Fruit fly (Drosophila melanogaster) whole organism, embryonic: ENCODE data around the gene Fur2.

Experiments
- BEAF-32 ChIP-seq: fragments of 200-800 bp; sonication (Bioruptor generic); optimal IDR thresholded peaks from 3 replicates; lab custom pipeline; 2017; ENCODE audit warnings: missing biosample characterization, missing genetic modification characterization, mild to moderate bottlenecking, moderate library complexity, missing genetic modification reagents
- CG11695 ChIP-seq: fragments of 200-800 bp; sonication (Bioruptor generic); IDR thresholded peaks from 3 replicates; pipeline ENCODE4 v1.3.6; 2022; ENCODE audit warnings: missing biosample characterization, missing genetic modification characterization
- CG12659 ChIP-seq: fragments of 200-800 bp; sonication (Bioruptor generic); optimal IDR thresholded peaks from 3 replicates; lab custom pipeline; 2017; ENCODE audit warnings: mild to moderate bottlenecking, missing biosample characterization, missing genetic modification reagents, missing genetic modification characterization
- CG13296 ChIP-seq: fragments of 200-800 bp; sonication (Bioruptor generic); optimal IDR thresholded peaks from 3 replicates; lab custom pipeline; 2018; ENCODE audit warnings: missing biosample characterization, mild to moderate bottlenecking, missing genetic modification characterization
- CG13775 ChIP-seq: fragments of 200-800 bp; sonication (Bioruptor generic); optimal IDR thresholded peaks from 3 replicates; lab custom pipeline; 2017; ENCODE audit warnings: missing biosample characterization, mild to moderate bottlenecking, missing genetic modification characterization
- CG15479 ChIP-seq: fragments of 200-800 bp; sonication (Bioruptor generic); optimal IDR thresholded peaks from 3 replicates; lab custom pipeline; 2019; ENCODE audit warnings: missing biosample characterization, mild to moderate bottlenecking, missing genetic modification characterization, moderate library complexity
- CG17612 ChIP-seq: fragments of 200-800 bp; sonication (Bioruptor generic); IDR thresholded peaks from 2 replicates; pipeline ENCODE4 v1.3.6; 2022; ENCODE audit warnings: missing biosample characterization, missing genetic modification characterization
- CG18764 ChIP-seq: fragments of 200-800 bp; sonication (Bioruptor generic); optimal IDR thresholded peaks from 3 replicates; lab custom pipeline; 2016; ENCODE audit warnings: missing biosample characterization, missing genetic modification characterization
- CG2129 ChIP-seq: fragments of 200-800 bp; sonication (Bioruptor generic); IDR thresholded peaks from 2 replicates; pipeline ENCODE4 v1.3.6; 2022; ENCODE audit warnings: missing biosample characterization, missing genetic modification characterization; ENCODE audit not compliant: partially characterized antibody
- CG2712 ChIP-seq: fragments of 200-800 bp; optimal IDR thresholded peaks from 3 replicates; lab custom pipeline; 2019; ENCODE audit warnings: missing biosample characterization, mild to moderate bottlenecking, missing genetic modification characterization, moderate library complexity
- CG31365 ChIP-seq: fragments of 200-800 bp; sonication (Bioruptor generic); optimal IDR thresholded peaks from 2 replicates; lab custom pipeline; 2018; ENCODE audit warnings: missing biosample characterization, mild to moderate bottlenecking, missing genetic modification characterization
- CG31441 ChIP-seq: fragments of 200-800 bp; sonication (Bioruptor generic); IDR thresholded peaks from 2 replicates; pipeline ENCODE4 v1.3.6; 2022; ENCODE audit warnings: missing biosample characterization, missing genetic modification characterization
- CG32532 ChIP-seq: fragments of 200-800 bp; sonication (Bioruptor generic); IDR thresholded peaks from 2 replicates; pipeline ENCODE4 v1.3.6; 2022; ENCODE audit warnings: missing biosample characterization, missing genetic modification characterization
- CG3407 ChIP-seq: fragments of 200-800 bp; sonication (Bioruptor generic); optimal IDR thresholded peaks from 2 replicates; lab custom pipeline; 2018; ENCODE audit warnings: missing biosample characterization, mild to moderate bottlenecking, missing genetic modification characterization
- CG4328 ChIP-seq: fragments of 200-800 bp; sonication (Bioruptor generic); optimal IDR thresholded peaks from 3 replicates; lab custom pipeline; 2017; ENCODE audit warnings: missing biosample characterization, missing genetic modification reagents, missing genetic modification characterization
- CG43689 ChIP-seq: fragments of 200-800 bp; sonication (Bioruptor generic); IDR thresholded peaks from 2 replicates; pipeline ENCODE4 v1.3.6; 2022; ENCODE audit warnings: missing biosample characterization, missing genetic modification characterization
- CG6175 ChIP-seq: fragments of 200-800 bp; sonication (Bioruptor generic); IDR thresholded peaks from 3 replicates; pipeline ENCODE4 v1.3.6; 2022; ENCODE audit warnings: missing biosample characterization, missing genetic modification characterization
- CG7839 ChIP-seq: fragments of 200-800 bp; sonication (Bioruptor generic); optimal IDR thresholded peaks from 3 replicates; lab custom pipeline; 2018; ENCODE audit warnings: missing biosample characterization, mild to moderate bottlenecking, missing genetic modification characterization, moderate library complexity
- CG9817 ChIP-seq: fragments of 200-800 bp; sonication (Bioruptor generic); optimal IDR thresholded peaks from 2 replicates; lab custom pipeline; 2018; ENCODE audit warnings: missing biosample characterization, mild to moderate bottlenecking, missing genetic modification characterization, moderate library complexity
- CG9932 ChIP-seq: fragments of 200-800 bp; sonication (Bioruptor generic); IDR thresholded peaks from 2 replicates; pipeline ENCODE4 v1.3.6; 2022; ENCODE audit warnings: missing biosample characterization, missing genetic modification characterization
- Deaf1 ChIP-seq: fragments of 200-800 bp; optimal IDR thresholded peaks from 3 replicates; lab custom pipeline; 2019; ENCODE audit warnings: missing biosample characterization, mild to moderate bottlenecking, missing genetic modification characterization, moderate library complexity
- Dll ChIP-seq: fragments of 200-800 bp; sonication (Bioruptor generic); IDR thresholded peaks from 4 replicates; pipeline ENCODE4 v1.3.6; 2022; ENCODE audit warnings: missing biosample characterization, missing genetic modification characterization; ENCODE audit not compliant: partially characterized antibody
- Hand ChIP-seq: fragments of 200-800 bp; sonication (Bioruptor generic); optimal IDR thresholded peaks from 2 replicates; lab custom pipeline; 2017; ENCODE audit warnings: mild to moderate bottlenecking, missing biosample characterization, missing genetic modification reagents, missing genetic modification characterization
- Hr78 ChIP-seq, 2 experiments: fragments of 200-800 bp in 1 of 2; fragments of >200 bp in 1 of 2; sonication (Bioruptor generic) in 1 of 2; optimal IDR thresholded peaks; 2 replicates each; lab custom pipeline; 2017 to 2019; ENCODE audit warnings: missing biosample characterization in 2 of 2, missing genetic modification characterization in 2 of 2, mild to moderate bottlenecking in 1 of 2, moderate library complexity in 1 of 2
- Ravus ChIP-seq: fragments of 200-800 bp; sonication (Bioruptor generic); IDR thresholded peaks from 2 replicates; pipeline ENCODE4 v1.3.6; 2022; ENCODE audit warnings: missing biosample characterization, missing genetic modification characterization
- Ssrp ChIP-seq: fragments of 200-800 bp; sonication (Bioruptor generic); optimal IDR thresholded peaks from 2 replicates; lab custom pipeline; 2018; ENCODE audit warnings: missing biosample characterization, mild to moderate bottlenecking, missing genetic modification characterization, moderate library complexity
- Stat92E ChIP-seq, 3 experiments: fragments of >200 bp in 2 of 3; fragments of 200-800 bp in 1 of 3; sonication (Bioruptor generic) in 1 of 3; optimal IDR thresholded peaks; 2 replicates each; lab custom pipeline; 2017 to 2019; ENCODE audit warnings: missing biosample characterization in 3 of 3, missing genetic modification characterization in 3 of 3, mild to moderate bottlenecking in 1 of 3, moderate library complexity in 1 of 3
- YL-1 ChIP-seq: fragments of 200-800 bp; sonication (Bioruptor generic); optimal IDR thresholded peaks from 3 replicates; lab custom pipeline; 2017; ENCODE audit warnings: missing biosample characterization, mild to moderate bottlenecking, missing genetic modification characterization
- abd-A ChIP-seq: fragments of 200-800 bp; sonication (Bioruptor generic); optimal IDR thresholded peaks from 3 replicates; lab custom pipeline; 2019; ENCODE audit warnings: missing biosample characterization, mild to moderate bottlenecking, missing genetic modification characterization, moderate library complexity
- aop ChIP-seq: fragments of 200-800 bp; sonication (Bioruptor generic); IDR thresholded peaks from 2 replicates; pipeline ENCODE4 v1.3.6; 2022; ENCODE audit warnings: missing biosample characterization, missing genetic modification characterization
- az2 ChIP-seq: fragments of 200-800 bp; sonication (Bioruptor generic); optimal IDR thresholded peaks from 3 replicates; lab custom pipeline; 2016; ENCODE audit warnings: missing biosample characterization, missing genetic modification characterization
- chif ChIP-seq, 2 experiments: fragments of 200-800 bp; sonication (Bioruptor generic); optimal IDR thresholded peaks; 3 replicates each; lab custom pipeline; 2016; ENCODE audit warnings: missing biosample characterization in 2 of 2, missing genetic modification characterization in 2 of 2
- chn ChIP-seq: fragments of 200-800 bp; sonication (Bioruptor generic); optimal IDR thresholded peaks from 2 replicates; lab custom pipeline; 2016; ENCODE audit warnings: missing biosample characterization, missing genetic modification characterization
- dati ChIP-seq: fragments of 200-800 bp; sonication (Bioruptor generic); IDR thresholded peaks from 2 replicates; pipeline ENCODE4 v1.3.6; 2022; ENCODE audit warnings: missing biosample characterization, missing genetic modification characterization
- dm ChIP-seq: fragments of 200-800 bp; sonication (Bioruptor generic); optimal IDR thresholded peaks from 3 replicates; lab custom pipeline; 2016; ENCODE audit warnings: missing biosample characterization, missing genetic modification characterization
- gcm ChIP-seq: fragments of 200-800 bp; sonication (Bioruptor generic); optimal IDR thresholded peaks from 2 replicates; lab custom pipeline; 2019; ENCODE audit warnings: missing biosample characterization, mild to moderate bottlenecking, missing genetic modification characterization, moderate library complexity
- h ChIP-seq: fragments of >200 bp; optimal IDR thresholded peaks from 2 replicates; lab custom pipeline; 2017
- insv ChIP-seq, 2 experiments: fragments of 200-800 bp; sonication (Bioruptor generic); optimal IDR thresholded peaks; 3 replicates each; lab custom pipeline; 2016 to 2018; ENCODE audit warnings: missing biosample characterization in 2 of 2, missing genetic modification characterization in 2 of 2
- lilli ChIP-seq: fragments of 200-800 bp; sonication (Bioruptor generic); optimal IDR thresholded peaks from 3 replicates; lab custom pipeline; 2016; ENCODE audit warnings: missing biosample characterization, missing genetic modification characterization
- lola ChIP-seq, 3 experiments: fragments of >200 bp in 2 of 3; fragments of 200-800 bp in 1 of 3; sonication (Bioruptor generic) in 1 of 3; optimal IDR thresholded peaks; 2 replicates each; lab custom pipeline; 2017 to 2019; ENCODE audit warnings: missing biosample characterization in 3 of 3, missing genetic modification characterization in 3 of 3, mild to moderate bottlenecking in 1 of 3, moderate library complexity in 1 of 3
- otp ChIP-seq: fragments of 200-800 bp; sonication (Bioruptor generic); IDR thresholded peaks from 3 replicates; pipeline ENCODE4, ENCODE4 v1.3.6; 2022; ENCODE audit warnings: missing biosample characterization, missing genetic modification characterization
- pros ChIP-seq: fragments of 200-800 bp; sonication (Bioruptor generic); optimal IDR thresholded peaks from 3 replicates; lab custom pipeline; 2019; ENCODE audit warnings: missing biosample characterization, mild to moderate bottlenecking, missing genetic modification characterization, moderate library complexity
- ro ChIP-seq: fragments of 200-800 bp; sonication (Bioruptor generic); IDR thresholded peaks from 2 replicates; pipeline ENCODE4 v1.3.6; 2022; ENCODE audit warnings: missing biosample characterization, missing genetic modification characterization
- sd ChIP-seq: fragments of 200-800 bp; sonication (Bioruptor generic); optimal IDR thresholded peaks from 3 replicates; lab custom pipeline; 2018; ENCODE audit warnings: missing biosample characterization, mild to moderate bottlenecking, missing genetic modification characterization, moderate library complexity
- sna ChIP-seq: fragments of 200-800 bp; sonication (Bioruptor generic); IDR thresholded peaks from 2 replicates; pipeline ENCODE4 v1.3.6; 2022; ENCODE audit warnings: missing biosample characterization, missing genetic modification characterization; ENCODE audit not compliant: partially characterized antibody
- ssp ChIP-seq: fragments of 200-800 bp; sonication (Bioruptor generic); IDR thresholded peaks from 2 replicates; pipeline ENCODE4 v1.3.6; 2022; ENCODE audit warnings: missing biosample characterization, missing genetic modification characterization
- trem ChIP-seq: fragments of 200-800 bp; optimal IDR thresholded peaks from 3 replicates; lab custom pipeline; 2019; ENCODE audit warnings: missing biosample characterization, mild to moderate bottlenecking, missing genetic modification characterization, moderate library complexity
- tx ChIP-seq: fragments of 200-800 bp; sonication (Bioruptor generic); optimal IDR thresholded peaks from 2 replicates; lab custom pipeline; 2016; ENCODE audit warnings: missing biosample characterization, missing genetic modification characterization

Gene Fur2

DNA sequence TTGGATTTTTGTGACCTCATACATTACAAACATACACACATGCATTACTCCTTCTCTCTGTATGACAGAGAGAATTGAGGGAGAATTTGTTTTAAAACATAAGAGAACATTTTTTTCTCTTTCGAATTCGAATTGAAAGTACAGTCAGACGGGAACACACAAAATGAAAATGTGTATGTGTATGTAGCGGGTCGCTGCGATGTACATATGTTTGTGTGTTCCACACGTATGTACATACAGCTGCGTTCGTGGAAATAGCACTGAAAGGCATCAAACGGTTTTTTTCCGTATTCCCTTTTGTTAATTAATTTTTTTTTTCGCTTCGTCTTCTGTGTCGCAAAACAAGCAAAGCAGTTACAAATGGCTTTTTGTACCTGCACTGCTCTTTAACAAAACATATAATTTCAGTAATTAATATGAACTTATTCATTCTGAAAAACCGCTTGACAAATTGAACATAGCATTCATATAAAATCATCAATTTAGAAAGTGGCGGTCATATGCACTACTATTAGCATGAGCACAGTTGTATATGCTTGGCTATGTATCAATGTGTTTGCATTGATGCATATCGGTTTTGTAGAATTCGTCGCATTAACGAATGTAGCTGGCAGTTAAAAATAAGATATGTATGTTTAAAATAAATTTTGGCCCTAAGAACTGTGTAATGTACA, 40.1 kb upstream of the Fur2 start (continued):
- peak; percentile 96 for TF ChIP-seq CG13775 (GFP tag; lab: Kevin White, UChicago)
- TF ChIP-seq chif (GFP tag; optimal IDR thresholded peaks at IDR 0.05; lab: Kevin White, UChicago), result peak; percentile 93 to 95
- TF ChIP-seq otp (GFP tag; lab: Robert Waterston, UW), result peak; percentile 89; the same call in 2 of the 3 replicates
- TF ChIP-seq trem (tag; lab: Kevin White, UChicago), result peak; percentile 89
- peak; percentile 95 for TF ChIP-seq chn (GFP tag; lab: Kevin White, UChicago)
- TF ChIP-seq Ssrp (tag; lab: Kevin White, UChicago), result peak; percentile 96
- no peak for TF ChIP-seq CG2129 (GFP tag; lab: Robert Waterston, UW)
- TF ChIP-seq CG31441 (GFP tag; lab: Robert Waterston, UW), result peak; percentile 97
- peak; percentile 76 for TF ChIP-seq Deaf1
- peak in 1 of 3 experiments; percentile 97 for TF ChIP-seq lola (GFP tag; optimal IDR thresholded peaks at IDR 0.05; lab: Kevin White, UChicago)
- TF ChIP-seq sd (tag; lab: Kevin White, UChicago), result peak; percentile 90
- peak; percentile 90 for TF ChIP-seq CG32532 (GFP tag; lab: Robert Waterston, UW)
- TF ChIP-seq CG17612 (GFP tag; lab: Robert Waterston, UW), result peak; percentile 63
- peak; percentile 91 for TF ChIP-seq YL-1 (GFP tag; lab: Kevin White, UChicago)
- TF ChIP-seq CG43689 (GFP tag; lab: Robert Waterston, UW), result no peak; the same call in 1 of the 2 replicates
- peak; percentile 87 for TF ChIP-seq CG18764
- peak; percentile 98 for TF ChIP-seq CG2712
- peak; percentile 25 for TF ChIP-seq BEAF-32 (GFP tag; lab: Kevin White, UChicago)
- TF ChIP-seq sna, result no peak
- TF ChIP-seq CG6175, result peak; percentile 78; the same call in 2 of the 3 replicates
- peak; percentile 93 for TF ChIP-seq CG3407 (GFP tag; lab: Kevin White, UChicago)
- TF ChIP-seq ssp (GFP tag; lab: Robert Waterston, UW), result peak; percentile 80
- TF ChIP-seq tx (GFP tag; lab: Kevin White, UChicago), result peak; percentile 96
- TF ChIP-seq CG11695 (GFP tag; lab: Robert Waterston, UW), result peak; percentile 97
- TF ChIP-seq lilli (GFP tag; lab: Kevin White, UChicago), result peak; percentile 97
- peak; percentile 93 for TF ChIP-seq abd-A (tag; lab: Kevin White, UChicago)
- TF ChIP-seq h (lab: Kevin White, UChicago), result no peak
- TF ChIP-seq CG9817 (tag; lab: Kevin White, UChicago), result peak; percentile 94
- peak; percentile 82 for TF ChIP-seq ro (GFP tag; lab: Robert Waterston, UW)
- peak in 1 of 3 experiments; percentile 90 for TF ChIP-seq Stat92E (GFP tag; optimal IDR thresholded peaks at IDR 0.05; lab: Kevin White, UChicago)
- TF ChIP-seq Ravus (GFP tag; lab: Robert Waterston, UW), result peak; percentile 70
- TF ChIP-seq CG4328 (GFP tag; lab: Kevin White, UChicago), result peak; percentile 96
- TF ChIP-seq CG9932, result peak; percentile 88
- TF ChIP-seq CG31365 (tag; lab: Kevin White, UChicago), result peak; percentile 84
- peak; percentile 94 for TF ChIP-seq az2 (GFP tag; lab: Kevin White, UChicago)
- TF ChIP-seq dati (GFP tag; lab: Robert Waterston, UW), result 0 out of 2 replicates have a peak, but pooled peaks have one; percentile 37
- TF ChIP-seq Hr78 (GFP tag; optimal IDR thresholded peaks at IDR 0.05; lab: Kevin White, UChicago), result peak in 1 of 2 experiments; percentile 91
- TF ChIP-seq gcm (GFP tag; lab: Kevin White, UChicago), result peak; percentile 96
- TF ChIP-seq CG13296, result peak; percentile 98
- peak; percentile 43; the same call in 1 of the 2 replicates for TF ChIP-seq aop (GFP tag; lab: Robert Waterston, UW)
- TF ChIP-seq CG12659, result peak; percentile 98
- peak; percentile 96 for TF ChIP-seq Hand (GFP tag; lab: Kevin White, UChicago)
- peak; percentile 98 for TF ChIP-seq CG7839
- peak; percentile 85 for TF ChIP-seq pros
- no peak for TF ChIP-seq Dll (GFP tag; lab: Robert Waterston, UW)
- no peak for TF ChIP-seq CG15479 (GFP tag; lab: Kevin White, UChicago)
- TF ChIP-seq insv (GFP tag; optimal IDR thresholded peaks at IDR 0.05; lab: Kevin White, UChicago), result peak; percentile 18 to 77
- TF ChIP-seq dm (GFP tag; lab: Kevin White, UChicago), result peak; percentile 90
